Worm (Caenorhabditis elegans) whole organism, midembryonic: ENCODE measurements around the gene ZK1098.3.

Experiments used
- T22C8.4 ChIP-seq: fragments of 200-800 bp; sonication (Bioruptor generic); IDR thresholded peaks from 2 replicates; pipeline ENCODE4 v1.3.6; 2022; ENCODE audit warnings: missing genetic modification characterization, missing compliant biosample characterization
- cog-1 ChIP-seq: sonication (generic microtip); optimal IDR thresholded peaks from 2 replicates; lab custom pipeline; 2016; ENCODE audit warnings: missing genetic modification characterization, missing compliant biosample characterization
- flt-1 ChIP-seq: fragments of 200-800 bp; sonication (Bioruptor generic); IDR thresholded peaks from 2 replicates; pipeline ENCODE4 v1.3.6; 2022; ENCODE audit warnings: missing genetic modification characterization, missing compliant biosample characterization
- klf-2 ChIP-seq: fragments of 200-800 bp; sonication (Bioruptor generic); conservative IDR thresholded peaks from 2 replicates; pipeline ENCODE4 v1.3.6; 2022; ENCODE audit warnings: missing genetic modification reagents, missing genetic modification characterization, missing compliant biosample characterization
- med-1 ChIP-seq: sonication (generic microtip); optimal IDR thresholded peaks from 2 replicates; lab custom pipeline; 2017; ENCODE audit warnings: missing genetic modification characterization, mild to moderate bottlenecking, missing compliant biosample characterization, antibody characterized with exemption, missing genetic modification reagents; ENCODE audit not compliant: insufficient read depth
- ref-1 ChIP-seq: fragments of 200-800 bp; sonication (Bioruptor generic); conservative IDR thresholded peaks from 2 replicates; pipeline ENCODE4 v1.3.6; 2022; ENCODE audit warnings: missing genetic modification reagents, missing genetic modification characterization, missing compliant biosample characterization
- tab-1 ChIP-seq: fragments of 200-800 bp; sonication (Bioruptor generic); IDR thresholded peaks from 2 replicates; pipeline ENCODE4 v1.3.6; 2022; ENCODE audit warnings: missing genetic modification characterization, missing compliant biosample characterization
- ztf-23 ChIP-seq: fragments of 200-800 bp; sonication (Bioruptor generic); IDR thresholded peaks from 2 replicates; pipeline ENCODE4 v1.3.6; 2022; ENCODE audit warnings: missing genetic modification reagents, missing genetic modification characterization, missing compliant biosample characterization
- ztf-29 ChIP-seq: fragments of 200-800 bp; sonication (Bioruptor generic); IDR thresholded peaks from 2 replicates; pipeline ENCODE4 v1.3.6; 2022; ENCODE audit warnings: missing genetic modification reagents, missing genetic modification characterization, missing compliant biosample characterization

ZK1098.3 gene

ce11 chrIII:9509764-9510370 is 28.6 kb downstream of the ZK1098.3 start:
- TF ChIP-seq flt-1 (no peak), klf-2 (GFP tag; lab: Robert Waterston, UW) (no peak)

ce11 chrIII:9507799-9508198 is 30.7 kb downstream of the ZK1098.3 start, which contains the start of gene vha-14:
Gene vha-14, plus strand, starts transcription at chrIII:9508100.
- TF ChIP-seq tab-1 (GFP tag; lab: Robert Waterston, UW) (no peak), klf-2 (GFP tag; lab: Robert Waterston, UW) (no peak), flt-1 (no peak), T22C8.4 (GFP tag; lab: Robert Waterston, UW) (no peak), med-1 (no peak), ztf-29 (GFP tag; lab: Robert Waterston, UW) (no peak), ref-1 (no peak), cog-1 (no peak), ztf-23 (GFP tag; lab: Robert Waterston, UW) (no peak)

ce11 chrIII:9504347-9504746 is 34.2 kb downstream of the ZK1098.3 start:
- TF ChIP-seq tab-1 (GFP tag; lab: Robert Waterston, UW), result no peak
- no peak for TF ChIP-seq klf-2 (GFP tag; lab: Robert Waterston, UW)

- no peak for TF ChIP-seq T22C8.4 (GFP tag; lab: Robert Waterston, UW)
- TF ChIP-seq klf-2 (GFP tag; lab: Robert Waterston, UW), result no peak
- TF ChIP-seq tab-1 (GFP tag; lab: Robert Waterston, UW), result no peak
- no peak for TF ChIP-seq ztf-23 (GFP tag; lab: Robert Waterston, UW)
- TF ChIP-seq ztf-29 (GFP tag; lab: Robert Waterston, UW), result no peak
- TF ChIP-seq flt-1, result no peak
- TF ChIP-seq med-1, result no peak
- no peak for TF ChIP-seq ref-1
- TF ChIP-seq cog-1, result no peak
Measured at ce11 chrIII:9502155-9502714, 36.3 kb downstream of the ZK1098.3 start.

ce11 chrIII:9501072-9501471 is 37.4 kb downstream of the ZK1098.3 start:
- TF ChIP-seq flt-1 (no peak), ztf-29 (GFP tag; lab: Robert Waterston, UW) (no peak), tab-1 (GFP tag; lab: Robert Waterston, UW) (no peak), cog-1 (no peak), klf-2 (GFP tag; lab: Robert Waterston, UW) (no peak), ref-1 (no peak), med-1 (no peak), ztf-23 (GFP tag; lab: Robert Waterston, UW) (no peak), T22C8.4 (GFP tag; lab: Robert Waterston, UW) (no peak)

ce11 chrIII:9500267-9500666 is 38.2 kb downstream of the ZK1098.3 start, which contains the start of gene sod-4:
Gene sod-4, minus strand, starts transcription at chrIII:9500375.
- no peak for TF ChIP-seq T22C8.4 (GFP tag; lab: Robert Waterston, UW)
- TF ChIP-seq ztf-23 (GFP tag; lab: Robert Waterston, UW), result no peak
- no peak for TF ChIP-seq flt-1
- no peak for TF ChIP-seq tab-1 (GFP tag; lab: Robert Waterston, UW)

- TF ChIP-seq klf-2 (GFP tag; lab: Robert Waterston, UW) (no peak), T22C8.4 (GFP tag; lab: Robert Waterston, UW) (no peak), ref-1 (no peak), tab-1 (GFP tag; lab: Robert Waterston, UW) (no peak), ztf-23 (GFP tag; lab: Robert Waterston, UW) (no peak), med-1 (no peak), cog-1 (no peak), ztf-29 (GFP tag; lab: Robert Waterston, UW) (no peak), flt-1 (no peak)
Measured at ce11 chrIII:9497412-9497811, 41.1 kb downstream of the ZK1098.3 start.

ce11 chrIII:9496083-9496482 is 42.4 kb downstream of the ZK1098.3 start:
- no peak for TF ChIP-seq klf-2 (GFP tag; lab: Robert Waterston, UW)
- TF ChIP-seq cog-1, result no peak
- TF ChIP-seq ref-1, result no peak
- no peak for TF ChIP-seq tab-1 (GFP tag; lab: Robert Waterston, UW)
- TF ChIP-seq T22C8.4 (GFP tag; lab: Robert Waterston, UW), result no peak

- no peak for TF ChIP-seq flt-1
- TF ChIP-seq cog-1, result no peak
- TF ChIP-seq T22C8.4 (GFP tag; lab: Robert Waterston, UW), result no peak
- TF ChIP-seq ref-1, result no peak
- TF ChIP-seq tab-1 (GFP tag; lab: Robert Waterston, UW), result no peak
- no peak for TF ChIP-seq ztf-29 (GFP tag; lab: Robert Waterston, UW)
- TF ChIP-seq med-1, result no peak
- no peak for TF ChIP-seq ztf-23 (GFP tag; lab: Robert Waterston, UW)
- no peak for TF ChIP-seq klf-2 (GFP tag; lab: Robert Waterston, UW)
Measured at ce11 chrIII:9494209-9494608, 44.3 kb downstream of the ZK1098.3 start.

- TF ChIP-seq ztf-29 (GFP tag; lab: Robert Waterston, UW) (no peak), klf-2 (GFP tag; lab: Robert Waterston, UW) (no peak), T22C8.4 (GFP tag; lab: Robert Waterston, UW) (no peak), flt-1 (no peak), med-1 (no peak), ztf-23 (GFP tag; lab: Robert Waterston, UW) (no peak), ref-1 (no peak), tab-1 (GFP tag; lab: Robert Waterston, UW) (no peak), cog-1 (no peak)
Measured at ce11 chrIII:9490783-9491547, 47.5 kb downstream of the ZK1098.3 start, which contains the start of the genes dars-1 and ctr-9. Gene dars-1, minus strand, starts transcription at chrIII:9491215. Gene ctr-9, plus strand, starts transcription at chrIII:9491396.
